Worm (Caenorhabditis elegans) whole organism, L4 larva: ENCODE data around the gene C45B2.1.

Source experiments
- ZK337.2 ChIP-seq: fragments of 200-800 bp; sonication (Bioruptor generic); IDR thresholded peaks from 2 replicates; pipeline ENCODE4 v1.3.6; 2022; ENCODE audit warnings: missing genetic modification reagents, missing genetic modification characterization, missing compliant biosample characterization
- ceh-28 ChIP-seq: fragments of 150-350 bp; optimal IDR thresholded peaks from 2 replicates; lab custom pipeline; 2014; ENCODE audit warnings: missing biosample characterization, missing genetic modification reagents, missing genetic modification characterization
- dmd-8 ChIP-seq: fragments of 200-800 bp; sonication (Bioruptor generic); IDR thresholded peaks from 2 replicates; pipeline ENCODE4 v1.3.6; 2022; ENCODE audit warnings: missing genetic modification characterization, missing compliant biosample characterization
- unc-62 ChIP-seq, 3 experiments: fragments of 150-350 bp in 1 of 3; sonication (generic microtip); optimal IDR thresholded peaks in 2 of 3; peaks in 1 of 3; 1 replicate in 1 of 3; 2 replicates in 2 of 3; lab custom pipeline; 2014 to 2017; ENCODE audit warnings: missing biosample characterization in 3 of 3, missing genetic modification characterization in 3 of 3, missing genetic modification reagents in 3 of 3, missing genotype in 1 of 3

DNA sequence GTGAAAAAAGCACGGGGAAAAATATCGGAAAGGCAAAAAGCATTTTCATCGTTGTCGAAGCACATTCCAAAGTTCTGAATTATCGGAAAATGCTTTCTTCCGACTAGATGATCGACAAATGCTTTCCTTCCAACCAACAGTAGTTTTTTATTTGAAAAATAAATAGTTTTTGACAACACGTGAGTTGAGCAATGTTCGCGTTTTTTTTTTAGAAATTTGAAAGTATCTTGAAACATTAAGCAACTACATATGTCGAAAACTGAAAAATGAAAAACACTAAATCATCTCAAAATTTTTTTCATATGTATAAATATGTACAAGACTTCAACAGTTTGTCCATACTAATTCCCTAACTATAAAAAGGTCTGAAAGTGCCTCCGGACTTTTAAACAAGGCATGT lies 46.4 kb upstream of the C45B2.1 start, which contains the start of gene hsp-25:
- no peak for TF ChIP-seq ZK337.2
- peak in 1 of 2 experiments; percentile 72 for TF ChIP-seq unc-62 (GFP tag; optimal IDR thresholded peaks at IDR 0.05 in 1 of 2; lab: Kevin White, UChicago)
- no peak for TF ChIP-seq unc-62 (tag; optimal IDR thresholded peaks at IDR 0.05; lab: Kevin White, UChicago)
- no peak for TF ChIP-seq dmd-8
- no peak for TF ChIP-seq ceh-28
